Worm (Caenorhabditis elegans): ENCODE data around the gene znf-598.

Gene znf-598

DNA sequence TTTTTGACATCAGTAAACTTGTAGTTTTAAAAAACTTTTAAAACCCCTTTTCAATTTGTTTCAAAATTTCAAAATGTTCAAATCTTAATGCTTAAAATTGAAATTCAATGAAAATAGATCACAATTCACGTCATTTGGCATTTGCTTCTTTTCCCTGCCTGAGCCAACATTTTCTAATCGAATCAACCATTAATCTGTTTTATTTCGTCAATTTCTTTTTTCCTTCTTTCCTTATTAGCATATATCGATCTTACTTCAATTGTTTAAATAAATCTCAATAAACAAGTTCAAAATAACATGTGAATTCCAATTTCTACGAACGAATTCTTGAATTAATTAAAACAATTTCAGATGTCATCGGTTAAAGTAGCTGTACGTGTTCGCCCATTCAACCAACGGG lies 30.0 kb upstream of the znf-598 start:
- TF ChIP-seq F13C5.2 (tag; optimal IDR thresholded peaks at IDR 0.05) (no peak), ceh-13 (GFP tag; optimal IDR thresholded peaks at IDR 0.05) (no peak), aly-1 (tag; optimal IDR thresholded peaks at IDR 0.05) (no peak), B0310.2 (tag; optimal IDR thresholded peaks at IDR 0.05) (no peak), hnd-1 (tag; optimal IDR thresholded peaks at IDR 0.05) (no peak), hmg-4 (GFP tag; optimal IDR thresholded peaks at IDR 0.05) (no peak), tra-4 (tag; optimal IDR thresholded peaks at IDR 0.05) (no peak), ama-1 (optimal IDR thresholded peaks at IDR 0.05) (no peak), ceh-36 (tag; optimal IDR thresholded peaks at IDR 0.05) (no peak), flt-1 (GFP tag; IDR thresholded peaks at IDR 0.05) (no peak), ets-7 (tag; optimal IDR thresholded peaks at IDR 0.05) (no peak)

DNA sequence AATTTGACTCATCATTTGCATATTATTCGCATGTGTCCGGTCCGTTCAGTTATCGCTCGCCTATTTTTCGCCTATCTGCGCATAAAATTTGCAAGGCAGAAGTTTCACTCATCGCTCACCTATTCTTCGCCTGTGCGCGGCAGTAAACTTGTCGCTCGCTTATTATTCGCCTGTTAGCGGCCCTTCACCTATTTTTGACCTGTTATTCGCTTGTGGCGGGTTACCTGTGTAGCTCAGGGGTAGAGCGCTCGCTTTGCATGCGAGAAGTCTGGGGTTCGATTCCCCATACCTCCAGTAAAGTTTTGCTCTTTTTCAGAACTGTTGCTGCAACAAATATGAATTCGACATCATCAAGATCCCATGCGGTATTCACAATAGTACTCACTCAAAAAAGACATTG lies 24.2 kb upstream of the znf-598 start:
- peak; percentile 96 for TF ChIP-seq pes-1 (GFP tag; IDR thresholded peaks at IDR 0.05)
- TF ChIP-seq hnd-1 (tag; optimal IDR thresholded peaks at IDR 0.05): peak; percentile 67
- peak; percentile 97 for TF ChIP-seq scrt-1 (GFP tag; IDR thresholded peaks at IDR 0.05)
- TF ChIP-seq F13C5.2 (tag; optimal IDR thresholded peaks at IDR 0.05): peak; percentile 80
- TF ChIP-seq ets-7 (tag; optimal IDR thresholded peaks at IDR 0.05): peak; percentile 57
- TF ChIP-seq hmg-4 (GFP tag; optimal IDR thresholded peaks at IDR 0.05): peak; percentile 97
- TF ChIP-seq tbx-11 (GFP tag; IDR thresholded peaks at IDR 0.05): peak; percentile 90
- peak; percentile 81 for TF ChIP-seq aly-1 (tag; optimal IDR thresholded peaks at IDR 0.05)
- TF ChIP-seq sea-1 (GFP tag; conservative IDR thresholded peaks at IDR 0.05): peak; percentile 96
- TF ChIP-seq ceh-36 (tag; optimal IDR thresholded peaks at IDR 0.05): peak; percentile 97
- peak; percentile 72 for TF ChIP-seq tra-4 (tag; optimal IDR thresholded peaks at IDR 0.05)
- peak; percentile 77 for TF ChIP-seq ceh-13 (GFP tag; optimal IDR thresholded peaks at IDR 0.05)
- peak; percentile 89 for TF ChIP-seq tbx-37 (GFP tag; conservative IDR thresholded peaks at IDR 0.05)
- TF ChIP-seq B0310.2 (tag; optimal IDR thresholded peaks at IDR 0.05): peak; percentile 78
- peak; percentile 68 for TF ChIP-seq hmbx-1 (tag; optimal IDR thresholded peaks at IDR 0.05)
- TF ChIP-seq flt-1 (GFP tag; IDR thresholded peaks at IDR 0.05): peak; percentile 98

DNA sequence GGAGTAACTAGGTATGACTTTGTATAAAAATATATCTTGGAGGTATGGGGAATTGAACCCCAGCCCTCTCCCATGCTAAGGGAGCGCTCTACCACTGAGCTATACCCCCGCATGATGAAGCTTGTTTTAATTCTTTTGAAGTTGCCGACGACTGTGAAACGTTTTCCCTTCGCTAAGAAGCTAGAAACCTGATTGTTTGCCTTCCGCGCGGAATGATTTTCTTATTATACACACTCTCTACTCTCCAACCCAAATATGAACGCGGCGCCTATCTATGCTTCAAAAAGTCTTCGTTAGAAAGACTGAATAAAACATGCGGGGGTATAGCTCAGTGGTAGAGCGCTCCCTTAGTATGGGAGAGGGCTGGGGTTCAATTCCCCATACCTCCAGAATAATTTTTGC lies 22.6 kb upstream of the znf-598 start:
- TF ChIP-seq scrt-1 (GFP tag; IDR thresholded peaks at IDR 0.05) (no peak), tbx-37 (GFP tag; conservative IDR thresholded peaks at IDR 0.05) (0 out of 2 replicates have a peak, but pooled peaks have one; percentile 17), tbx-11 (GFP tag; IDR thresholded peaks at IDR 0.05) (0 out of 2 replicates have a peak, but pooled peaks have one; percentile 39)

DNA sequence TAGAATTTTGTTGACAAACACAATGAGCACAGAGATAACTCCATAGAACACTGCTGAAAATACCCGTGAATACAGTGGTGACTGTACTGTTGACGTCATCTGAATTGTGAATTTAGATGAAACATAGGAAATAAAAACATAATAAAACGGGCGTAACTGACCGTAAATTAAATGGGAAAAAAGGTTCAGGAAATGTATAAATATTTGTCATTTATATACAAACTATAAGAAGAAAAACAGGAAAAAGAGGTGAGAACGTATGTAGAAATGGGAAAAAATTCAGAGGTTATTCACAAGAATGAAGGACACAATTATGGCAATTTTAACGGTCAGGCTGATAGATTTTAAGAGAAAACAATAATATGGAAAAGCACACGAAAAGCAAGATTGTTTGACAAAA lies 13.0 kb upstream of the znf-598 start, which contains the start of gene sqv-7:
Gene sqv-7, minus strand, starts transcription at position 101 of the 400 bp plus-strand sequence.
- TF ChIP-seq ceh-36 (tag; optimal IDR thresholded peaks at IDR 0.05): no peak
- no peak for TF ChIP-seq ets-7 (tag; optimal IDR thresholded peaks at IDR 0.05)
- no peak for TF ChIP-seq hmg-4 (GFP tag; optimal IDR thresholded peaks at IDR 0.05)
- no peak for TF ChIP-seq tra-4 (tag; optimal IDR thresholded peaks at IDR 0.05)
- no peak for TF ChIP-seq F13C5.2 (tag; optimal IDR thresholded peaks at IDR 0.05)
- TF ChIP-seq aly-1 (tag; optimal IDR thresholded peaks at IDR 0.05): no peak
- no peak for TF ChIP-seq flt-1 (GFP tag; IDR thresholded peaks at IDR 0.05)
- TF ChIP-seq hnd-1 (tag; optimal IDR thresholded peaks at IDR 0.05): no peak
- TF ChIP-seq sea-1 (GFP tag; conservative IDR thresholded peaks at IDR 0.05): no peak
- no peak for TF ChIP-seq tbx-37 (GFP tag; conservative IDR thresholded peaks at IDR 0.05)
- no peak for TF ChIP-seq scrt-1 (GFP tag; IDR thresholded peaks at IDR 0.05)
- no peak for TF ChIP-seq B0310.2 (tag; optimal IDR thresholded peaks at IDR 0.05)
- TF ChIP-seq ceh-13 (GFP tag; optimal IDR thresholded peaks at IDR 0.05): no peak
- TF ChIP-seq pes-1 (GFP tag; IDR thresholded peaks at IDR 0.05): no peak

DNA sequence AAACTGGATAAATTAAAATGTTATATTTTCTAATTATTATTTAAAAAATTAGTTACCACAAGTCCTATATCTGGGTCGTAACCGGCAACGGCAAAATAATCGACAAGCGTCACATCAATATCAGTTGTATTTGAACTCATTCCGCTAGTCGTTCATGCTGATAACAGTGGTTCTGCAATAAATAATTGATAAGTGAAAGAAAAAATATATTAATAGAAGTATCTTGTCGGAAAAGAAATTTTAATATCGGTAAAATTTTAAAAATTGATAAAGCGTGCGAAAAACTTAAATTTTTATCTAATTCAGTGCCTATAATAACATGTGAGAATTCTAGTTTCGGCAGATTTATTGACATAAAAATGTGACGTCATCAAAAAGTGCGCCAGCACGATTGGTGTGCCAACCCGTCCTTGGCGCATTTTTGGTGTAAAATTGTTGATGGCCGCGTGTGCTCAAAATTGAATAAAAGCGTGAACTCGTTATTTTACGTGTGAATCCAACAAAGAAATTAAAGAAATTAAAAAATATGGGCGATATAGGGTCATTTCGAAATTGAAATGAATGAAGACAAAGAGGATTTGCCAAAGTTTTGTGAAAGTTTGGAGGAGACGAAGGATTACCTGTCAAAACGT lies 3.1 kb upstream of the znf-598 start, which contains the start of the genes lst-6 and lst-5:
Gene lst-6, minus strand, starts transcription at position 140 of the 632 bp plus-strand sequence.
Gene lst-5, plus strand, starts transcription at position 544 of the 632 bp plus-strand sequence.
- TF ChIP-seq hmbx-1 (tag; optimal IDR thresholded peaks at IDR 0.05) (no peak), F13C5.2 (tag; optimal IDR thresholded peaks at IDR 0.05) (peak; percentile 22), hmg-4 (GFP tag; optimal IDR thresholded peaks at IDR 0.05) (peak; percentile 20)

DNA sequence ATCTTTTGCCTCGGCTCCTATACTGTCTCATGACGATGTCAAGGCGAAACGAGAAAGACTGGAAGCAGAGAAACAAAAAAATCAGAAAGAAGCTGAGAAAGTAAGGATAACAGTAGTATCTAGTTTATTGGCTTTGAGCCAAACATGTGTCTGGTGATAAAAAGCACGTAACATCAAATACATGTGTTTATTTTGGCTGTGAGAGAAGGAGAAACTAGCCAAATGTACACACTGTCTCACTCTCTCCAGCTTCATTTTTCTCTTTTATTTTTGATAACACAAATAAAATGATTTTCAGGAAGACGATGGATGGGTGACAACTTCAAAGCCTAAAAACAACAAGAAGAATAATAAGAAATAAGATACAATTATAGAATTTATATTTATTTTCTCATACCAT lies 3.9 kb downstream of the znf-598 start:
- TF ChIP-seq tbx-37 (GFP tag; conservative IDR thresholded peaks at IDR 0.05) (no peak), pes-1 (GFP tag; IDR thresholded peaks at IDR 0.05) (no peak), sea-1 (GFP tag; conservative IDR thresholded peaks at IDR 0.05) (no peak)

DNA sequence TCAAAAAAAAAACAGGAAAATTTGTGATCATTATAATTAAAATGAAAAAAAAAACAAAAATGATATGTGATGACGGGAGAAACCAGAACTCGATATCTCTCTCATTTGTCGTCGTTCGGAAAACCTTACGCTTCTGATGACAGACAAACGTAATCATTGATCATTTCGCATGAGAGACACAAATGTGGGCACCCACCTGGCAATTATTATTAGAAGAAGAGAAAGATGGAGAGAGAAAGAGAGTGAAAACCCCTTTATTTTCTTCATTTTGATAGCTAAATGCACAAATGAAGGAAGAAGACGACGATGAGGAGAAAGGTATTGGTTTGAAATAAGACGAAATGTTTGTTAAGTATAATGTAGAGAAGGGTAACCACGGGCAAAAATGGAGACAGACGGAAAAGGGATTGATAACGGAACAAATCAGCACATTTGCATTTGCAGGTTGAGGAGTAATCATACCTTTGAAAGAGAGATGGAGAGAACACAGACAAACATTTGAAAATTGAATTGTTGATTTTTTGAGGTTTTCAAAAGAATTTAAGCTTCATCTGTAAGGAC lies 5.6 kb downstream of the znf-598 start:
- TF ChIP-seq B0310.2 (tag; optimal IDR thresholded peaks at IDR 0.05) (no peak), hmg-4 (GFP tag; optimal IDR thresholded peaks at IDR 0.05) (no peak), ama-1 (optimal IDR thresholded peaks at IDR 0.05) (no peak), flt-1 (GFP tag; IDR thresholded peaks at IDR 0.05) (no peak), tbx-11 (GFP tag; IDR thresholded peaks at IDR 0.05) (no peak), sea-1 (GFP tag; conservative IDR thresholded peaks at IDR 0.05) (no peak), ets-7 (tag; optimal IDR thresholded peaks at IDR 0.05) (no peak)

DNA sequence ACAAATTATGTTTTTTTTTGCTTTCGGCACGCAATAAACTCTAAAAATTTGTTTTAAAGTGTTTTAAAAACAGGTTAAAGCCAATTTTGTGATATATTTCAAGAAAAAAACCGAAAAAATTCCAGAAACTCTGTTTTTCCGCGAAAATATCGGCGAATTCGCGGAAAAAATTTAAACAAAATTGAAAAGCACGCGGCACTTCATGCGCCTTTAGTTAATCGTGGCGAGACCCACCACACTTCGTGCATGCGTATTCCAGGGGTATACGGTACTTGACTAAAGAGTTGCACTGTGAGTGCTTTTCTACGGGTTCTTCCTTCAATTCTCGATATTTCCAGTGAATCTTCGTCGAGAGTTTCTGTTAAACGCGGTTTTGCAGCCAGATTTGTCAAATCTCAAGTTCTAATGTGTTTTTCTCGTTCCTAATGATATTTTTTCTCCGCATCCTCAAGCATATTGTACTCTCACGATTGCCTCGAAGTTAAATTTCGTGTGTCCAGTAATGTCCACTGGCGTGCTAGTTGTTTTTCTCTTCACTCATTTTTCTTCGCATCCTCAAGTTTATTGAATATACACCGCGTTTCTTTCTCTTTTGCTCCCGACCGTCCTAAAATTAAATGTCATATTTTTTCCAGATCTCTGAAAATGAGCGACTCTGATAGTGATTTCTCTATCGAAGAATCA lies 12.2 kb downstream of the znf-598 start, which contains the start of gene cin-4:
Gene cin-4, plus strand, starts transcription at position 634 of the 684 bp plus-strand sequence.
- TF ChIP-seq ets-7 (tag; optimal IDR thresholded peaks at IDR 0.05): no peak
- TF ChIP-seq tbx-37 (GFP tag; conservative IDR thresholded peaks at IDR 0.05): no peak

Data from whole organism, early embryonic.